Worm (Caenorhabditis elegans): ENCODE measurements around the gene hot-6.

DNA sequence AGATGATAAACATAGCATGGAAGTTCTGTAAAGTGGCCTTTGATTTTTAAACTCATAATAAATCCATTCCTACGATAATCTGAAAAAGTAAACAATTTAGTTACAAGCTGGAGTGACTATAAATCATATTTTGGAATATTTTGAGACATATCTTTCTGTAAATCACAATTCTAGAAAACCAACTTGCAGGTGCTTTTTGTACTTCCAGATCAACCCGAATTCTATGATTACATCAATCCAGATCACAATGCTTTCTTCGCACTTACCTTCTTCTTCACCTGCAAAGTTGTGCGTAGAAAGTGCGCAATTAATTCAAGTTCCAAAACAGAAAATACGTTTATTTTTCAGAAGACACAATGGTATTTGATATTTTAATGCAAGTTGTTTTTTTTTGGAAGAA is 8.0 kb downstream of the hot-6 start:
- TF ChIP-seq T22C8.4 (GFP tag; IDR thresholded peaks at IDR 0.05) = no peak
- no peak for TF ChIP-seq ztf-29 (GFP tag; IDR thresholded peaks at IDR 0.05)
- TF ChIP-seq flt-1 (GFP tag; IDR thresholded peaks at IDR 0.05) = no peak
- no peak for TF ChIP-seq klf-2 (GFP tag; conservative IDR thresholded peaks at IDR 0.05)
- no peak for TF ChIP-seq cog-1 (tag; optimal IDR thresholded peaks at IDR 0.05)
- TF ChIP-seq ref-1 (GFP tag; conservative IDR thresholded peaks at IDR 0.05) = no peak
- no peak for TF ChIP-seq tab-1 (GFP tag; IDR thresholded peaks at IDR 0.05)
